Fruit fly (Drosophila melanogaster) whole organism, wandering third instar larva: ENCODE data around the gene CG14990.

Source experiments
- CrebA ChIP-seq: fragments of 200-800 bp; sonication (Bioruptor generic); optimal IDR thresholded peaks from 2 replicates; lab custom pipeline; 2016; ENCODE audit warnings: missing biosample characterization, mild to moderate bottlenecking, missing genetic modification characterization, borderline replicate concordance
- GATAd ChIP-seq: sonication (Bioruptor generic); optimal IDR thresholded peaks from 2 replicates; lab custom pipeline; 2016; ENCODE audit warnings: missing biosample characterization, missing genetic modification characterization
- HLH106 ChIP-seq: fragments of 200-800 bp; optimal IDR thresholded peaks from 3 replicates; lab custom pipeline; 2019; ENCODE audit warnings: missing biosample characterization, mild to moderate bottlenecking, missing genetic modification characterization, moderate library complexity
- br ChIP-seq: fragments of 200-800 bp; sonication (Bioruptor generic); optimal IDR thresholded peaks from 2 replicates; lab custom pipeline; 2016; ENCODE audit warnings: missing biosample characterization, missing genetic modification characterization
- dl ChIP-seq, 2 experiments: fragments of 175-275, 200-275 bp in 1 of 2; fragments of 200-275 bp in 1 of 2; sonication (Bioruptor generic); optimal IDR thresholded peaks; lab custom pipeline; 2018; ENCODE audit warnings: mild to moderate bottlenecking in 2 of 2, missing biosample characterization in 2 of 2, missing genetic modification characterization in 2 of 2, moderate library complexity in 2 of 2; ENCODE audit not compliant: partially characterized antibody in 2 of 2, insufficient read depth in 1 of 2
- fru ChIP-seq: fragments of 200-800 bp; sonication (Bioruptor generic); optimal IDR thresholded peaks from 3 replicates; lab custom pipeline; 2016; ENCODE audit warnings: missing biosample characterization, mild to moderate bottlenecking, missing genetic modification characterization
- h ChIP-seq: fragments of 200-800 bp; sonication (Bioruptor generic); optimal IDR thresholded peaks from 3 replicates; lab custom pipeline; 2016; ENCODE audit warnings: missing biosample characterization, mild to moderate bottlenecking, missing genetic modification characterization
- pan ChIP-seq: fragments of >200 bp; optimal IDR thresholded peaks from 2 replicates; lab custom pipeline; 2017
- psq ChIP-seq: fragments of 200-800 bp; sonication (Bioruptor generic); optimal IDR thresholded peaks from 3 replicates; lab custom pipeline; 2017; ENCODE audit warnings: missing biosample characterization, mild to moderate bottlenecking, missing genetic modification characterization, moderate library complexity
- rgr ChIP-seq: fragments of 200-800 bp; sonication (Bioruptor generic); optimal IDR thresholded peaks from 3 replicates; lab custom pipeline; 2016; ENCODE audit warnings: missing biosample characterization, mild to moderate bottlenecking, missing genetic modification characterization

DNA sequence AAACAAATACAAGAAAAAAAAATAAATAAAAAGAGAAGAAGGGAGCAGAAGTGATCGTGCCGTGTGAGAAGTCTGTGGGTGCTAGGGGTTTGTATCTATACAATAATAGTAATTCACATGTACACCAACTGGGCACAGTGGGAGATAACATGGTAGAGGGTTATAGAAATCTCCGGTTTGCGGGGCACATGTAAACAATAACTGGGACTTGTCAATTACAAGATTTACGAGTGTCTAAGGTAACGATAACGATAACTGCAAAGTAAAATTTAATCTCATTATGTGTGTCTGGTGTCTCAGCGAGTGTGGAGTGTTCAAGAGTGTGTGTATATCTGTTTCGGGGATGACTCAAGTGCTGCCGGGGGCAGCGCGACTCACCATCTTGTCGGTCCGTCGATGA is 37.7 kb downstream of the CG14990 start:
- TF ChIP-seq CrebA (GFP tag; lab: Kevin White, UChicago), result no peak
- TF ChIP-seq pan, result no peak
- TF ChIP-seq GATAd, result no peak
- no peak for TF ChIP-seq fru (GFP tag; lab: Kevin White, UChicago)
- no peak for TF ChIP-seq h (GFP tag; lab: Kevin White, UChicago)
- TF ChIP-seq HLH106 (tag; lab: Kevin White, UChicago), result no peak
- TF ChIP-seq br (GFP tag; lab: Kevin White, UChicago), result no peak
- TF ChIP-seq psq (GFP tag; lab: Kevin White, UChicago), result no peak
- TF ChIP-seq rgr (GFP tag; lab: Kevin White, UChicago), result no peak
- TF ChIP-seq dl (GFP tag; optimal IDR thresholded peaks at IDR 0.05; lab: Kevin White, UChicago; ENCODE audit: insufficient read depth in 1 of 2, partially characterized antibody in 2 of 2), result no peak
